Fruit fly (Drosophila melanogaster): ENCODE measurements around the gene IP3K2.

The IP3K2 gene

dm6 chrX:13319376-13319883 lies 16.0 kb downstream of the IP3K2 start (continued):
- no peak for TF ChIP-seq CG6813 (GFP tag; optimal IDR thresholded peaks at IDR 0.05)
- no peak for TF ChIP-seq HLH54F (GFP tag; optimal IDR thresholded peaks at IDR 0.05)
- TF ChIP-seq her (GFP tag; optimal IDR thresholded peaks at IDR 0.05), result no peak
- no peak for TF ChIP-seq zfh2 (GFP tag; optimal IDR thresholded peaks at IDR 0.05)
- TF ChIP-seq CG4854 (GFP tag; optimal IDR thresholded peaks at IDR 0.05), result no peak
- no peak for TF ChIP-seq CG17568 (GFP tag; optimal IDR thresholded peaks at IDR 0.05)
- TF ChIP-seq grau (tag; optimal IDR thresholded peaks at IDR 0.05), result peak; percentile 62
- no peak for TF ChIP-seq CG14014 (GFP tag; IDR thresholded peaks at IDR 0.05)
- no peak for TF ChIP-seq HLH4C (GFP tag; IDR thresholded peaks at IDR 0.05; ENCODE audit: partially characterized antibody)
- no peak for TF ChIP-seq CG33557 (GFP tag; optimal IDR thresholded peaks at IDR 0.05)
- no peak for TF ChIP-seq ind (GFP tag; optimal IDR thresholded peaks at IDR 0.05)
- TF ChIP-seq br (optimal IDR thresholded peaks at IDR 0.05), result no peak
- no peak for TF ChIP-seq CTCF (GFP tag; optimal IDR thresholded peaks at IDR 0.05)
- TF ChIP-seq Blimp-1 (GFP tag; optimal IDR thresholded peaks at IDR 0.05), result no peak
- TF ChIP-seq Stat92E (GFP tag; optimal IDR thresholded peaks at IDR 0.05), result no peak
- TF ChIP-seq bab2 (GFP tag; optimal IDR thresholded peaks at IDR 0.05), result no peak
- TF ChIP-seq dati (GFP tag; IDR thresholded peaks at IDR 0.05), result no peak
- peak; percentile 57 for TF ChIP-seq CG10147 (GFP tag; optimal IDR thresholded peaks at IDR 0.05)
- no peak for TF ChIP-seq Lpt (GFP tag; optimal IDR thresholded peaks at IDR 0.05)
- no peak for TF ChIP-seq CG4404 (GFP tag; IDR thresholded peaks at IDR 0.05)
- TF ChIP-seq CG18011 (GFP tag; optimal IDR thresholded peaks at IDR 0.05), result no peak
- TF ChIP-seq Usf (GFP tag; optimal IDR thresholded peaks at IDR 0.05), result no peak
- TF ChIP-seq CG6854 (GFP tag; optimal IDR thresholded peaks at IDR 0.05), result peak; percentile 29
- TF ChIP-seq CG14860 (GFP tag; IDR thresholded peaks at IDR 0.05; ENCODE audit: partially characterized antibody), result no peak
- no peak for TF ChIP-seq Ets97D (GFP tag; optimal IDR thresholded peaks at IDR 0.05)
- TF ChIP-seq CG7839 (tag; optimal IDR thresholded peaks at IDR 0.05), result peak; percentile 53
- no peak for TF ChIP-seq CG8359 (GFP tag; optimal IDR thresholded peaks at IDR 0.05; ENCODE audit: borderline replicate concordance)
- TF ChIP-seq tx (GFP tag; optimal IDR thresholded peaks at IDR 0.05), result no peak
- peak; percentile 40 for TF ChIP-seq unpg (GFP tag; optimal IDR thresholded peaks at IDR 0.05)
- TF ChIP-seq CG12071 (GFP tag; optimal IDR thresholded peaks at IDR 0.05), result no peak
- 0 out of 2 replicates have a peak, but pooled peaks have one; percentile 22 for TF ChIP-seq Atf6 (GFP tag; IDR thresholded peaks at IDR 0.05)
- TF ChIP-seq H15 (GFP tag; IDR thresholded peaks at IDR 0.05), result no peak
- TF ChIP-seq Gsc (GFP tag; IDR thresholded peaks at IDR 0.05), result no peak
- no peak; the same call in 1 of the 2 replicates for TF ChIP-seq MBD-R2 (GFP tag; IDR thresholded peaks at IDR 0.05)
- TF ChIP-seq sr (GFP tag; IDR thresholded peaks at IDR 0.05), result peak; percentile 81
- TF ChIP-seq gcm2 (GFP tag; optimal IDR thresholded peaks at IDR 0.05), result no peak
- no peak for TF ChIP-seq lola (GFP tag; optimal IDR thresholded peaks at IDR 0.05)
- TF ChIP-seq CG13424 (tag; optimal IDR thresholded peaks at IDR 0.05), result peak; percentile 61
- no peak for TF ChIP-seq Mes4 (GFP tag; optimal IDR thresholded peaks at IDR 0.05)
- no peak for TF ChIP-seq CG30431 (GFP tag; optimal IDR thresholded peaks at IDR 0.05)
- TF ChIP-seq Ptx1 (GFP tag; IDR thresholded peaks at IDR 0.05), result peak; percentile 27; the same call in 1 of the 2 replicates
- no peak for TF ChIP-seq z (GFP tag; IDR thresholded peaks at IDR 0.05)
- no peak for TF ChIP-seq ab (GFP tag; optimal IDR thresholded peaks at IDR 0.05)
- TF ChIP-seq CG13287 (GFP tag; IDR thresholded peaks at IDR 0.05; ENCODE audit: partially characterized antibody), result no peak
- TF ChIP-seq org-1 (GFP tag; optimal IDR thresholded peaks at IDR 0.05), result no peak
- no peak for TF ChIP-seq Neu2 (GFP tag; optimal IDR thresholded peaks at IDR 0.05; ENCODE audit: borderline replicate concordance)
- TF ChIP-seq CG11085 (GFP tag; IDR thresholded peaks at IDR 0.05), result no peak
- TF ChIP-seq mld (GFP tag; IDR thresholded peaks at IDR 0.05; ENCODE audit: partially characterized antibody), result no peak
- no peak for TF ChIP-seq Antp (GFP tag; optimal IDR thresholded peaks at IDR 0.05)
- no peak for TF ChIP-seq run (tag; optimal IDR thresholded peaks at IDR 0.05)
- peak; percentile 50 for TF ChIP-seq sens (GFP tag)
- TF ChIP-seq HmgD (GFP tag; optimal IDR thresholded peaks at IDR 0.05), result no peak

Measured in whole organism, embryonic.